Fruit fly (Drosophila melanogaster) whole organism, prepupa: ENCODE measurements around the gene CG5568.

Experiments used
- CG10631 ChIP-seq: fragments of 200-800 bp; sonication (Bioruptor generic); optimal IDR thresholded peaks from 2 replicates; lab custom pipeline; 2016; ENCODE audit warnings: missing biosample characterization, missing genetic modification characterization
- CG16779 ChIP-seq: fragments of 200-800 bp; sonication (Bioruptor generic); optimal IDR thresholded peaks from 3 replicates; lab custom pipeline; 2017; ENCODE audit warnings: missing biosample characterization, mild to moderate bottlenecking, missing genetic modification characterization
- Hr38 ChIP-seq: sonication (Bioruptor generic); optimal IDR thresholded peaks from 2 replicates; lab custom pipeline; 2016; ENCODE audit warnings: missing biosample characterization, missing genetic modification characterization
- OdsH ChIP-seq: fragments of 200-800 bp; sonication (Bioruptor generic); optimal IDR thresholded peaks from 3 replicates; lab custom pipeline; 2016; ENCODE audit warnings: missing biosample characterization, missing genetic modification characterization
- Sox15 ChIP-seq: fragments of 200-800 bp; sonication (Bioruptor generic); optimal IDR thresholded peaks from 3 replicates; lab custom pipeline; 2016; ENCODE audit warnings: missing biosample characterization, missing genetic modification characterization
- achi ChIP-seq: fragments of 200-800 bp; sonication (Bioruptor generic); optimal IDR thresholded peaks from 3 replicates; lab custom pipeline; 2016; ENCODE audit warnings: missing biosample characterization, missing genetic modification characterization
- acj6 ChIP-seq: fragments of 200-800 bp; sonication (Bioruptor generic); optimal IDR thresholded peaks from 3 replicates; lab custom pipeline; 2016; ENCODE audit warnings: missing biosample characterization, missing genetic modification characterization
- cyc ChIP-seq: fragments of 200-800 bp; sonication (Bioruptor generic); optimal IDR thresholded peaks from 3 replicates; lab custom pipeline; 2016; ENCODE audit warnings: missing biosample characterization, missing genetic modification characterization
- ss ChIP-seq, 2 experiments: fragments of 200-800 bp; sonication (Bioruptor generic); optimal IDR thresholded peaks; 2 replicates in 1 of 2; 3 replicates in 1 of 2; lab custom pipeline; 2017 to 2018; ENCODE audit warnings: mild to moderate bottlenecking in 2 of 2, missing biosample characterization in 2 of 2, missing genetic modification characterization in 2 of 2, moderate library complexity in 1 of 2

dm6 chr3L:5873011-5873410 lies 1.7 kb downstream of the CG5568 start, which contains the start of gene CG18586:
- TF ChIP-seq Sox15 (GFP tag; lab: Kevin White, UChicago) (no peak), achi (GFP tag; lab: Kevin White, UChicago) (no peak), Hr38 (no peak), CG10631 (GFP tag; lab: Kevin White, UChicago) (no peak), ss (GFP tag; optimal IDR thresholded peaks at IDR 0.05; lab: Kevin White, UChicago) (no peak), acj6 (GFP tag; lab: Kevin White, UChicago) (no peak), cyc (GFP tag; lab: Kevin White, UChicago) (no peak), OdsH (GFP tag; lab: Kevin White, UChicago) (no peak), CG16779 (tag; lab: Kevin White, UChicago) (no peak)
